Worm (Caenorhabditis elegans): Measurements from ENCODE around the gene mak-1.

mak-1 gene

ce11 chrII:8742972-8743371, 899 bp upstream of the mak-1 start:
- TF ChIP-seq F49E8.2 (tag; optimal IDR thresholded peaks at IDR 0.05; ENCODE audit: insufficient read depth) = no peak
- TF ChIP-seq nhr-80 (tag; optimal IDR thresholded peaks at IDR 0.05) = no peak
- TF ChIP-seq ztf-18 (tag; optimal IDR thresholded peaks at IDR 0.05) = peak; percentile 41
- no peak for TF ChIP-seq hmg-20 (GFP tag; IDR thresholded peaks at IDR 0.05)
- peak; percentile 2 for TF ChIP-seq snpc-3.4 (tag; optimal IDR thresholded peaks at IDR 0.05)
- no peak for TF ChIP-seq F57A8.1 (GFP tag; optimal IDR thresholded peaks at IDR 0.05)
- TF ChIP-seq nhr-27 (tag; optimal IDR thresholded peaks at IDR 0.05) = no peak

- TF ChIP-seq fkh-3 (tag; optimal IDR thresholded peaks at IDR 0.05) (no peak), dpff-1 (tag; optimal IDR thresholded peaks at IDR 0.05) (no peak), B0336.3 (GFP tag; IDR thresholded peaks at IDR 0.05) (peak; percentile 36; the same call in 1 of the 2 replicates), snpc-3.4 (tag; optimal IDR thresholded peaks at IDR 0.05) (no peak), pbrm-1 (GFP tag; IDR thresholded peaks at IDR 0.05) (0 out of 2 replicates have a peak, but pooled peaks have one; percentile 34), Y95B8A.8 (GFP tag; IDR thresholded peaks at IDR 0.05) (peak; percentile 56), F57A8.1 (GFP tag; optimal IDR thresholded peaks at IDR 0.05) (no peak), atf-7 (tag; optimal IDR thresholded peaks at IDR 0.05) (peak; percentile 34), Y53F4B.3 (GFP tag; IDR thresholded peaks at IDR 0.05) (no peak), madf-3 (GFP tag; IDR thresholded peaks at IDR 0.05) (no peak), Y53G8AR.9 (GFP tag; conservative IDR thresholded peaks at IDR 0.05) (peak; percentile 54), Y56A3A.18 (GFP tag; IDR thresholded peaks at IDR 0.05) (no peak), bed-1 (GFP tag; IDR thresholded peaks at IDR 0.05) (no peak), ZK185.1 (tag; optimal IDR thresholded peaks at IDR 0.05; ENCODE audit: poor library complexity, severe bottlenecking) (peak; percentile 1), B0019.2 (GFP tag; conservative IDR thresholded peaks at IDR 0.05) (no peak), ceh-58 (GFP tag; IDR thresholded peaks at IDR 0.05) (0 out of 2 replicates have a peak, but pooled peaks have one; percentile 25), let-526 (GFP tag; IDR thresholded peaks at IDR 0.05) (peak; percentile 60), snpc-4 (GFP tag; optimal IDR thresholded peaks at IDR 0.05) (no peak), snpc-4 (tag; optimal IDR thresholded peaks at IDR 0.05) (peak in 1 of 4 experiments; percentile 41), rcor-1 (GFP tag; IDR thresholded peaks at IDR 0.05) (peak; percentile 34; the same call in 1 of the 2 replicates), hmg-1.2 (GFP tag; IDR thresholded peaks at IDR 0.05) (peak; percentile 5; the same call in 1 of the 2 replicates), F49E8.2 (tag; optimal IDR thresholded peaks at IDR 0.05; ENCODE audit: insufficient read depth) (no peak), K12H6.12 (tag; optimal IDR thresholded peaks at IDR 0.05) (peak; percentile 44), hlh-12 (tag; optimal IDR thresholded peaks at IDR 0.05) (no peak), cebp-1 (GFP tag; IDR thresholded peaks at IDR 0.05) (peak; percentile 7; the same call in 1 of the 2 replicates), cebp-1 (tag; optimal IDR thresholded peaks at IDR 0.05) (peak; percentile 39), ama-1 (optimal IDR thresholded peaks at IDR 0.05) (peak; percentile 91), ama-1 (GFP tag; optimal IDR thresholded peaks at IDR 0.05) (no peak), attf-6 (GFP tag; IDR thresholded peaks at IDR 0.05) (no peak), unc-130 (GFP tag; optimal IDR thresholded peaks at IDR 0.05) (no peak), ets-4 (GFP tag; optimal IDR thresholded peaks at IDR 0.05) (peak; percentile 36), hrde-1 (tag; optimal IDR thresholded peaks at IDR 0.05; ENCODE audit: borderline replicate concordance) (no peak), ceh-79 (tag; optimal IDR thresholded peaks at IDR 0.05) (peak; percentile 44), mcd-1 (GFP tag; IDR thresholded peaks at IDR 0.05) (peak; percentile 41; the same call in 1 of the 2 replicates), nhr-80 (tag; optimal IDR thresholded peaks at IDR 0.05) (no peak), lin-26 (GFP tag; IDR thresholded peaks at IDR 0.05) (peak; percentile 67; the same call in 1 of the 2 replicates), ceh-40 (GFP tag; IDR thresholded peaks at IDR 0.05) (0 out of 2 replicates have a peak, but pooled peaks have one; percentile 6), sea-2 (GFP tag; IDR thresholded peaks at IDR 0.05) (0 out of 2 replicates have a peak, but pooled peaks have one; percentile 23), ztf-26 (tag; optimal IDR thresholded peaks at IDR 0.05) (peak; percentile 37), unc-62 (GFP tag; optimal IDR thresholded peaks at IDR 0.05) (no peak), efl-1 (GFP tag; optimal IDR thresholded peaks at IDR 0.05) (no peak), nhr-120 (GFP tag; IDR thresholded peaks at IDR 0.05) (no peak)
These were observed 931 bp downstream of the mak-1 start for ce11 chrII:8744555-8745448.
